Fruit fly (Drosophila melanogaster) whole organism, pupa: ENCODE measurements around the gene CG1309.

Source experiments
- CG15710 ChIP-seq: fragments of 200-800 bp; sonication (Bioruptor generic); optimal IDR thresholded peaks from 2 replicates; lab custom pipeline; 2018; ENCODE audit warnings: missing biosample characterization, mild to moderate bottlenecking, missing genetic modification characterization, moderate library complexity
- CG17806 ChIP-seq: fragments of 200-800 bp; sonication (Bioruptor generic); optimal IDR thresholded peaks from 2 replicates; lab custom pipeline; 2018; ENCODE audit warnings: missing biosample characterization, mild to moderate bottlenecking, missing genetic modification characterization, moderate library complexity
- CG34367 ChIP-seq: fragments of 200-800 bp; sonication (Bioruptor generic); optimal IDR thresholded peaks from 2 replicates; lab custom pipeline; 2018; ENCODE audit warnings: missing biosample characterization, mild to moderate bottlenecking, missing genetic modification characterization
- CG4496 ChIP-seq: fragments of 200-800 bp; sonication (Bioruptor generic); IDR thresholded peaks from 3 replicates; pipeline ENCODE4 v1.3.6; 2022; ENCODE audit warnings: missing biosample characterization, missing genetic modification characterization
- CG8159 ChIP-seq: fragments of 200-800 bp; sonication (Bioruptor generic); optimal IDR thresholded peaks from 3 replicates; lab custom pipeline; 2018; ENCODE audit warnings: missing biosample characterization, mild to moderate bottlenecking, missing genetic modification characterization, moderate library complexity
- CG8301 ChIP-seq: fragments of 200-800 bp; sonication (Bioruptor generic); optimal IDR thresholded peaks from 2 replicates; lab custom pipeline; 2018; ENCODE audit warnings: missing biosample characterization, mild to moderate bottlenecking, missing genetic modification characterization
- EcR ChIP-seq: fragments of 200-800 bp; sonication (Bioruptor generic); optimal IDR thresholded peaks from 3 replicates; lab custom pipeline; 2019; ENCODE audit warnings: missing biosample characterization, missing genetic modification characterization, mild to moderate bottlenecking, moderate library complexity, missing genetic modification reagents
- Ets98B ChIP-seq: fragments of 200-800 bp; sonication (Bioruptor generic); IDR thresholded peaks from 2 replicates; pipeline ENCODE4 v1.3.6; 2022; ENCODE audit warnings: missing biosample characterization, missing genetic modification characterization
- Pif1A ChIP-seq: fragments of 200-800 bp; sonication (Bioruptor generic); optimal IDR thresholded peaks from 3 replicates; lab custom pipeline; 2016; ENCODE audit warnings: missing biosample characterization, missing genetic modification characterization
- Pif1B ChIP-seq: fragments of 200-800 bp; sonication (Bioruptor generic); optimal IDR thresholded peaks from 3 replicates; lab custom pipeline; 2016; ENCODE audit warnings: missing biosample characterization, missing genetic modification characterization
- Snoo ChIP-seq: fragments of 200-800 bp; sonication (Bioruptor generic); optimal IDR thresholded peaks from 3 replicates; lab custom pipeline; 2017; ENCODE audit warnings: missing biosample characterization, mild to moderate bottlenecking, missing genetic modification characterization, inconsistent platforms
- gl ChIP-seq: fragments of 200-800 bp; sonication (Bioruptor generic); optimal IDR thresholded peaks from 2 replicates; lab custom pipeline; 2018; ENCODE audit warnings: missing biosample characterization, mild to moderate bottlenecking, missing genetic modification characterization

DNA sequence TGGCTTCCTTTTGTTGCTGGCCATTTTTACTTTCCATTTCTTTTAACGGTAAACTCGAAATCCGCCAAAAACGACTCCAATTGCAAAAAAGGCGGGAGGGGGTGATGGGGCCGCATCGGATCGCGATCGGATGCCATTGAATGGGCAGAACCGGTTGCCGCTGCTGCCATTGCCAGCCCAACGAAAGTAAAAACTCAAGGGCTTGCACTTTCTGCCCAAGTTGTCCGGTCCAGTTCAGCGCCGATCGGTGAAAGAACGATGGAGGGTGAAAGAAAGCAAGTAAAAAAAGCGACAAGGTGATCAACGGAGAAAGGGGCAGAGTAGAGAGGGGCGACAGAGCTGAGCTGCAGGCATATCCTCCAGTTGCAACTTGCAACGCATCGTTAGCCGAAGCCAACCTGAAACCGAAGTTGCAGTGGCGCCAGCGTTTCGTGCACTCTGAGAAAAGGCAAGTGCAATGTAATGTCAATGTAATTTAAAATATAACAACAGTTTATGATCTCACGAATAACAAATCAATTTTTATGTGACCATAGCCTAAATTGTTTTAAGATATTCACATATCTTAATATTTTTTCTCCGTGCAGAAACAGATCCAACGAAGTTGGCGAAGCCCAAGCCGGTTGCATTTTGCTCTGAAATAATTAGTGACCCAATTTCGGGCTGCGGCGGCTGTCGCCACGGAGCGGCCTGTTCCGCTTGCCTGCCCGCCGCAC, 45.2 kb downstream of the CG1309 start:
- TF ChIP-seq EcR (no peak), CG34367 (tag; lab: Kevin White, UChicago) (peak; percentile 72), Snoo (tag; lab: Kevin White, UChicago) (peak; percentile 80), Ets98B (GFP tag; lab: Robert Waterston, UW) (peak; percentile 96), CG17806 (tag; lab: Kevin White, UChicago) (peak; percentile 76), Pif1B (GFP tag; lab: Kevin White, UChicago) (peak; percentile 85), CG8159 (peak; percentile 69), CG8301 (peak; percentile 93), Pif1A (peak; percentile 90), gl (tag; lab: Kevin White, UChicago) (peak; percentile 47), CG4496 (GFP tag; lab: Robert Waterston, UW) (peak; percentile 95), CG15710 (tag; lab: Kevin White, UChicago) (peak; percentile 80)
